Fruit fly (Drosophila melanogaster): ENCODE measurements around the gene Nop56.

Nop56 gene

DNA sequence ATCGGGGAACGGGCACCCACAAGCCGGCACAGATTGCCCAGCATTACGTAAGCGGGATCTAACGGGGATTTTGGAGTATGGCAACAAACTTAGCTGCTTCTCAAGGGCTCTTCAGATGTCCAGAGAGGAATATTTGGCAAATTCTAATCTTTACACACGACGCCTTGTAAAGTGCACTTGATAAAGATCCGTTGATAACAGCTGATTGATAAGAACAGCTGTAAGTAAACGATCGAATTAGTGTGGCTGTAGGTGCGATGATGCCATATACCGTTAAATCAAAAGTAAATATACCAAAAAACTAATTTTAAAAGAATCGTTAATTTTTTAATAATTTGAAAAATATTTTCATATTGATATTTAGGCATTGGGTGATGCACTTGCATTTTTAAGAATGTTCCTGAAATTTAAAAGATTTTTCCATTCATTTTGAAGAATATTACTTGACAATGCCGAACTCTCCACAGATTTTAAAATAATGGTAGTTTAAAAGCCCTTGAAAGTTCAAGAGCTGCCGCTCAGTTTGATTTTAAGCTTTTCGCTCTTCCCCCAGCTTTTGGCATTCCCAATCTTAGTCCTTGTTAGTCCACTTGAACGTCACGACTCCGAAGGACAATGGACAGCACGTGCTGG lies 47.2 kb upstream of the Nop56 start, which contains the start of the genes CG5377 and Nrx-1 (continued):
- no peak for TF ChIP-seq vfl (GFP tag; optimal IDR thresholded peaks at IDR 0.05)
- peak; percentile 60 for TF ChIP-seq Dp (GFP tag; optimal IDR thresholded peaks at IDR 0.05)
- TF ChIP-seq CG34224 (GFP tag; IDR thresholded peaks at IDR 0.05; ENCODE audit: partially characterized antibody): peak; percentile 35; the same call in 1 of the 3 replicates
- no peak for TF ChIP-seq CG8388 (GFP tag; optimal IDR thresholded peaks at IDR 0.05)
- TF ChIP-seq Myb (GFP tag; optimal IDR thresholded peaks at IDR 0.05): peak; percentile 53
- no peak for TF ChIP-seq psq (GFP tag; optimal IDR thresholded peaks at IDR 0.05)
- no peak for TF ChIP-seq CTCF (GFP tag; optimal IDR thresholded peaks at IDR 0.05)

DNA sequence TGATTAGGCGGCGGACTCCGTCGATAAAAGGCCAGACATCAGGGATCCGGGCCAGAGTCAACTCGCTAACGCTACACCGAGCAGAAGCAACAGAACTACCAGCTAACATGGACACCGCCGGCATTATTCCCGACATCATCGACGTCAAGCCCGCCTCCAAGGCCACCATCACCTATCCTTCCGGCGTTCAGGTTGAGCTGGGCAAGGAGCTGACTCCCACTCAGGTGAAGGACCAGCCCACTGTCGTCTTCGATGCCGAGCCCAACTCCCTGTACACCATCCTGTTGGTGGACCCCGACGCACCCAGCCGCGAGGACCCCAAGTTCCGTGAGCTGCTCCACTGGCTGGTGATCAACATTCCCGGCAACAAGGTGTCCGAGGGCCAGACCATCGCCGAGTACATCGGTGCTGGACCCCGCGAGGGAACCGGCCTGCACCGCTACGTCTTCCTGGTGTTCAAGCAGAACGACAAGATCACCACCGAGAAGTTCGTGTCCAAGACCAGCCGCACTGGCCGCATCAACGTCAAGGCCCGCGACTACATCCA lies 45.2 kb upstream of the Nop56 start, which contains the start of gene Pebp1:
Pebp1 (plus strand) TSS at position 51 of the 547 bp plus-strand sequence.
- TF ChIP-seq ato (GFP tag; IDR thresholded peaks at IDR 0.05; ENCODE audit: partially characterized antibody) (0 out of 2 replicates have a peak, but pooled peaks have one; percentile 8), ci (GFP tag; IDR thresholded peaks at IDR 0.05) (0 out of 3 replicates have a peak, but pooled peaks have one; percentile 19), lilli (GFP tag; optimal IDR thresholded peaks at IDR 0.05) (peak; percentile 10), Ets65A (GFP tag) (peak; percentile 76), Xbp1 (GFP tag; optimal IDR thresholded peaks at IDR 0.05) (no peak), Hey (tag; optimal IDR thresholded peaks at IDR 0.05) (no peak), Med (GFP tag) (peak; percentile 74)

dm6 chr3R:22465138-22465537 lies 44.3 kb upstream of the Nop56 start:
- TF ChIP-seq Elba2 (GFP tag; optimal IDR thresholded peaks at IDR 0.05): no peak
- TF ChIP-seq CG2202 (tag; optimal IDR thresholded peaks at IDR 0.05): no peak
- no peak for TF ChIP-seq Dad (GFP tag; optimal IDR thresholded peaks at IDR 0.05)
- TF ChIP-seq Pdp1 (GFP tag; optimal IDR thresholded peaks at IDR 0.05): peak in 1 of 2 experiments; percentile 34
- TF ChIP-seq CG3726 (GFP tag; IDR thresholded peaks at IDR 0.05): no peak
- TF ChIP-seq Hr78 (GFP tag; optimal IDR thresholded peaks at IDR 0.05): peak in 1 of 2 experiments; percentile 2
- no peak for TF ChIP-seq ase (GFP tag; IDR thresholded peaks at IDR 0.05)
- TF ChIP-seq C15 (GFP tag; IDR thresholded peaks at IDR 0.05): no peak
- TF ChIP-seq CG31224 (GFP tag; IDR thresholded peaks at IDR 0.05): no peak
- TF ChIP-seq gro (GFP tag; optimal IDR thresholded peaks at IDR 0.05): no peak
- no peak for TF ChIP-seq nmo (GFP tag; optimal IDR thresholded peaks at IDR 0.05)
- 0 out of 3 replicates have a peak, but pooled peaks have one; percentile 19 for TF ChIP-seq sr (GFP tag; IDR thresholded peaks at IDR 0.05)
- no peak for TF ChIP-seq CG18262 (tag; optimal IDR thresholded peaks at IDR 0.05)
- no peak for TF ChIP-seq CG9609 (GFP tag; optimal IDR thresholded peaks at IDR 0.05)
- TF ChIP-seq CG1529 (GFP tag; optimal IDR thresholded peaks at IDR 0.05): no peak
- TF ChIP-seq Opbp (GFP tag; IDR thresholded peaks at IDR 0.05; ENCODE audit: partially characterized antibody): no peak
- TF ChIP-seq CG13775 (GFP tag; optimal IDR thresholded peaks at IDR 0.05): no peak

DNA sequence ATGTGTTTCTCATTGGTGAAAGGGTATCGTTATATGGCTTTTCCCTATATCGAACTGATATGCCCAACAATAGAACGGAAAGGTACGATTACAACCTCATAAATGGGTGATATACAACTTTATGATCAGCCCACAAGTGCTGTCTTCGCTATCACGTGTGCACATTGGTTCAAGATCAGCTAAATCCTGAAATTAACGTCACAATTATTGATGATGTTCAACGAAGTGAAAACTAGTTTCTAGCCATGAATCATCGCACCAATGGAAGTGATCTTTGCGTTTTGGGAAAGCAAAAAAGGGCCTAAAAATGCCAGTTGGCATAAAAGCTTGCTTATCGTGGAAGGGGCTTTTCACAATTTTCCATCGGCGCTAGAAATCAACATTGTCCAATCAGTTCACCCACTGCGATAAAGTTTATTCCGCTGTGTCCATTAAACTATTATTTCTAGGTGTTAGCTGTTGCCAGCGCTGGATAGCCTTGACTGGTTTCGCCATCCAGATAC lies 43.8 kb upstream of the Nop56 start, which contains the start of gene CG7054:
CG7054 (plus strand) TSS at position 375 of the 503 bp plus-strand sequence.
- TF ChIP-seq CG15601 (tag; optimal IDR thresholded peaks at IDR 0.05): peak; percentile 7
- TF ChIP-seq CG15269 (tag; optimal IDR thresholded peaks at IDR 0.05): peak; percentile 63
- peak; percentile 32 for TF ChIP-seq shn (GFP tag; optimal IDR thresholded peaks at IDR 0.05)
- no peak for TF ChIP-seq Nf-YA (GFP tag; IDR thresholded peaks at IDR 0.05)
- no peak for TF ChIP-seq CG8281 (tag; optimal IDR thresholded peaks at IDR 0.05)
- TF ChIP-seq unc-4 (GFP tag; IDR thresholded peaks at IDR 0.05; ENCODE audit: partially characterized antibody): no peak
- peak; percentile 24 for TF ChIP-seq nmo (GFP tag; optimal IDR thresholded peaks at IDR 0.05)
- TF ChIP-seq pzg (GFP tag; optimal IDR thresholded peaks at IDR 0.05): peak; percentile 16
- TF ChIP-seq zfh1 (GFP tag; IDR thresholded peaks at IDR 0.05): no peak
- no peak for TF ChIP-seq CG15696 (tag; optimal IDR thresholded peaks at IDR 0.05)
- TF ChIP-seq grn (GFP tag; optimal IDR thresholded peaks at IDR 0.05): peak; percentile 84
- TF ChIP-seq CG13424 (tag; optimal IDR thresholded peaks at IDR 0.05): peak; percentile 27
- peak; percentile 17; the same call in 1 of the 2 replicates for TF ChIP-seq Rfx (GFP tag; IDR thresholded peaks at IDR 0.05)
- no peak for TF ChIP-seq hb (GFP tag; IDR thresholded peaks at IDR 0.05; ENCODE audit: partially characterized antibody)
- peak; percentile 27 for TF ChIP-seq CG18599 (GFP tag; optimal IDR thresholded peaks at IDR 0.05)
- peak; percentile 42 for TF ChIP-seq salm (tag; optimal IDR thresholded peaks at IDR 0.05)

Data from whole organism, embryonic.